Fruit fly (Drosophila melanogaster) whole organism, embryonic: ENCODE measurements around the gene neur.
A peak's percentile ranks its signal among the peaks of the same experiment; 100 is the strongest.

Source experiments
- Aef1 ChIP-seq: fragments of 200-800 bp; sonication (Bioruptor generic); IDR thresholded peaks from 3 replicates; pipeline ENCODE4 v1.3.6; 2022; ENCODE audit warnings: missing biosample characterization, missing genetic modification characterization
- CG10979 ChIP-seq: fragments of 200-800 bp; sonication (Bioruptor generic); optimal IDR thresholded peaks from 2 replicates; lab custom pipeline; 2018; ENCODE audit warnings: missing biosample characterization, mild to moderate bottlenecking, missing genetic modification characterization, moderate library complexity
- CG11695 ChIP-seq: fragments of 200-800 bp; sonication (Bioruptor generic); IDR thresholded peaks from 3 replicates; pipeline ENCODE4 v1.3.6; 2022; ENCODE audit warnings: missing biosample characterization, missing genetic modification characterization
- CG12071 ChIP-seq: fragments of 200-800 bp; sonication (Bioruptor generic); optimal IDR thresholded peaks from 3 replicates; lab custom pipeline; 2018; ENCODE audit warnings: missing biosample characterization, mild to moderate bottlenecking, missing genetic modification characterization
- CG1233 ChIP-seq: fragments of 200-800 bp; sonication (Bioruptor generic); optimal IDR thresholded peaks from 4 replicates; lab custom pipeline; 2018; ENCODE audit warnings: missing biosample characterization, mild to moderate bottlenecking, missing genetic modification characterization
- CG12659 ChIP-seq: fragments of 200-800 bp; sonication (Bioruptor generic); optimal IDR thresholded peaks from 3 replicates; lab custom pipeline; 2017; ENCODE audit warnings: mild to moderate bottlenecking, missing biosample characterization, missing genetic modification reagents, missing genetic modification characterization
- CG14441 ChIP-seq: fragments of 200-800 bp; sonication (Bioruptor generic); IDR thresholded peaks from 2 replicates; pipeline ENCODE4 v1.3.6; 2022; ENCODE audit warnings: missing biosample characterization, missing genetic modification characterization
- CG30020 ChIP-seq: fragments of 200-800 bp; optimal IDR thresholded peaks from 2 replicates; lab custom pipeline; 2019; ENCODE audit warnings: missing biosample characterization, mild to moderate bottlenecking, missing genetic modification characterization, moderate library complexity
- CG32767 ChIP-seq: fragments of 200-800 bp; sonication (Bioruptor generic); IDR thresholded peaks from 2 replicates; pipeline ENCODE4 v1.3.6; 2022; ENCODE audit warnings: missing biosample characterization, missing genetic modification characterization
- CG3407 ChIP-seq: fragments of 200-800 bp; sonication (Bioruptor generic); optimal IDR thresholded peaks from 2 replicates; lab custom pipeline; 2018; ENCODE audit warnings: missing biosample characterization, mild to moderate bottlenecking, missing genetic modification characterization
- CG3847 ChIP-seq: fragments of 200-800 bp; sonication (Bioruptor generic); IDR thresholded peaks from 2 replicates; pipeline ENCODE4 v1.3.6; 2022; ENCODE audit warnings: missing biosample characterization, missing genetic modification characterization
- CG43689 ChIP-seq: fragments of 200-800 bp; sonication (Bioruptor generic); IDR thresholded peaks from 2 replicates; pipeline ENCODE4 v1.3.6; 2022; ENCODE audit warnings: missing biosample characterization, missing genetic modification characterization
- CG4730 ChIP-seq: fragments of 200-800 bp; sonication (Bioruptor generic); IDR thresholded peaks from 2 replicates; pipeline ENCODE4 v1.3.6; 2022; ENCODE audit warnings: missing biosample characterization, missing genetic modification characterization
- CG6272 ChIP-seq: fragments of 200-800 bp; sonication (Bioruptor generic); IDR thresholded peaks from 2 replicates; pipeline ENCODE4 v1.3.6; 2022; ENCODE audit warnings: missing biosample characterization, missing genetic modification characterization
- CG6654 ChIP-seq: fragments of 200-800 bp; sonication (Bioruptor generic); optimal IDR thresholded peaks from 2 replicates; lab custom pipeline; 2017; ENCODE audit warnings: missing biosample characterization, mild to moderate bottlenecking, missing genetic modification characterization
- CG8281 ChIP-seq: fragments of 200-800 bp; sonication (Bioruptor generic); optimal IDR thresholded peaks from 2 replicates; lab custom pipeline; 2018; ENCODE audit warnings: missing biosample characterization, mild to moderate bottlenecking, missing genetic modification characterization, moderate library complexity
- CG8478 ChIP-seq: fragments of >200 bp; optimal IDR thresholded peaks from 2 replicates; lab custom pipeline; 2018
- Dad ChIP-seq: fragments of 200-800 bp; sonication (Bioruptor generic); optimal IDR thresholded peaks from 3 replicates; lab custom pipeline; 2016; ENCODE audit warnings: missing biosample characterization, missing genetic modification characterization
- Ets97D ChIP-seq: fragments of 200-800 bp; sonication (Bioruptor generic); optimal IDR thresholded peaks from 3 replicates; lab custom pipeline; 2016; ENCODE audit warnings: missing biosample characterization, missing genetic modification characterization
- Fer1 ChIP-seq: fragments of 200-800 bp; sonication (Bioruptor generic); optimal IDR thresholded peaks from 2 replicates; lab custom pipeline; 2017; ENCODE audit warnings: missing biosample characterization, mild to moderate bottlenecking, missing genetic modification characterization
- H15 ChIP-seq: fragments of 200-800 bp; sonication (Bioruptor generic); IDR thresholded peaks from 3 replicates; pipeline ENCODE4 v1.3.6; 2022; ENCODE audit warnings: missing biosample characterization, missing genetic modification characterization
- H2.0 ChIP-seq: fragments of 200-800 bp; sonication (Bioruptor generic); IDR thresholded peaks from 2 replicates; pipeline ENCODE4 v1.3.6; 2022; ENCODE audit warnings: missing biosample characterization, missing genetic modification characterization
- MBD-R2 ChIP-seq: fragments of 200-800 bp; sonication (Bioruptor generic); IDR thresholded peaks from 2 replicates; pipeline ENCODE4 v1.3.6; 2022; ENCODE audit warnings: missing biosample characterization, missing genetic modification characterization
- Med ChIP-seq: fragments of 200-800 bp; sonication (Bioruptor generic); peaks from one replicate; lab custom pipeline; 2016; ENCODE audit warnings: missing biosample characterization, missing genetic modification characterization, mild to moderate bottlenecking, inconsistent platforms, moderate library complexity
- Nf-YC ChIP-seq: fragments of 200-800 bp; optimal IDR thresholded peaks from 3 replicates; lab custom pipeline; 2019; ENCODE audit warnings: missing biosample characterization, mild to moderate bottlenecking, missing genetic modification characterization, moderate library complexity
- Oaz ChIP-seq: fragments of 200-800 bp; sonication (Bioruptor generic); IDR thresholded peaks from 2 replicates; pipeline ENCODE4 v1.3.6; 2022; ENCODE audit warnings: missing biosample characterization, missing genetic modification characterization
- Oli ChIP-seq: fragments of 200-800 bp; sonication (Bioruptor generic); optimal IDR thresholded peaks from 2 replicates; lab custom pipeline; 2018; ENCODE audit warnings: missing biosample characterization, mild to moderate bottlenecking, missing genetic modification characterization, moderate library complexity
- Sox102F ChIP-seq: fragments of 200-800 bp; sonication (Bioruptor generic); optimal IDR thresholded peaks from 2 replicates; lab custom pipeline; 2018; ENCODE audit warnings: missing biosample characterization, mild to moderate bottlenecking, missing genetic modification characterization, moderate library complexity
- Spps ChIP-seq: fragments of 200-800 bp; sonication (Bioruptor generic); optimal IDR thresholded peaks from 2 replicates; lab custom pipeline; 2018; ENCODE audit warnings: missing biosample characterization, mild to moderate bottlenecking, missing genetic modification characterization
- Vsx1 ChIP-seq: fragments of 200-800 bp; sonication (Bioruptor generic); optimal IDR thresholded peaks from 2 replicates; lab custom pipeline; 2017; ENCODE audit warnings: missing biosample characterization, mild to moderate bottlenecking, missing genetic modification characterization, missing genetic modification reagents
- YL-1 ChIP-seq: fragments of 200-800 bp; sonication (Bioruptor generic); optimal IDR thresholded peaks from 3 replicates; lab custom pipeline; 2017; ENCODE audit warnings: missing biosample characterization, mild to moderate bottlenecking, missing genetic modification characterization
- bab2 ChIP-seq: fragments of 200-800 bp; sonication (Bioruptor generic); optimal IDR thresholded peaks from 2 replicates; lab custom pipeline; 2016; ENCODE audit warnings: missing biosample characterization, missing genetic modification characterization
- bbx ChIP-seq: fragments of 200-800 bp; sonication (Bioruptor generic); IDR thresholded peaks from 2 replicates; pipeline ENCODE4 v1.3.6; 2022; ENCODE audit warnings: missing biosample characterization, missing genetic modification characterization; ENCODE audit not compliant: partially characterized antibody
- cato ChIP-seq: fragments of 200-800 bp; sonication (Bioruptor generic); optimal IDR thresholded peaks from 2 replicates; lab custom pipeline; 2016; ENCODE audit warnings: missing biosample characterization, missing genetic modification characterization, borderline replicate concordance
- corto ChIP-seq: fragments of 200-800 bp; sonication (Bioruptor generic); optimal IDR thresholded peaks from 2 replicates; lab custom pipeline; 2016; ENCODE audit warnings: missing biosample characterization, mild to moderate bottlenecking, missing genetic modification characterization, moderate library complexity
- crol ChIP-seq: fragments of 200-800 bp; sonication (Bioruptor generic); IDR thresholded peaks from 2 replicates; pipeline ENCODE4 v1.3.6; 2022; ENCODE audit warnings: missing biosample characterization, missing genetic modification characterization
- crp ChIP-seq, 2 experiments: fragments of 200-800 bp; sonication (Bioruptor generic); optimal IDR thresholded peaks; 2 replicates in 1 of 2; 3 replicates in 1 of 2; lab custom pipeline; 2017; ENCODE audit warnings: missing biosample characterization in 2 of 2, missing genetic modification characterization in 2 of 2, mild to moderate bottlenecking in 1 of 2, moderate library complexity in 1 of 2
- da ChIP-seq: fragments of 200-800 bp; sonication (Bioruptor generic); optimal IDR thresholded peaks from 2 replicates; lab custom pipeline; 2016; ENCODE audit warnings: missing biosample characterization, missing genetic modification characterization
- dmrt99B ChIP-seq: fragments of 200-800 bp; sonication (Bioruptor generic); optimal IDR thresholded peaks from 2 replicates; lab custom pipeline; 2018; ENCODE audit warnings: missing biosample characterization, mild to moderate bottlenecking, missing genetic modification characterization, moderate library complexity
- gfzf ChIP-seq: fragments of 200-800 bp; sonication (Bioruptor generic); optimal IDR thresholded peaks from 2 replicates; lab custom pipeline; 2016; ENCODE audit warnings: missing biosample characterization, mild to moderate bottlenecking, missing genetic modification characterization, moderate library complexity
- gro ChIP-seq: fragments of 200-800 bp; sonication (Bioruptor generic); optimal IDR thresholded peaks from 2 replicates; lab custom pipeline; 2016; ENCODE audit warnings: missing biosample characterization, missing genetic modification characterization
- hb ChIP-seq: fragments of 200-800 bp; sonication (Bioruptor generic); IDR thresholded peaks from 3 replicates; pipeline ENCODE4 v1.3.6; 2022; ENCODE audit warnings: missing biosample characterization, missing genetic modification characterization; ENCODE audit not compliant: partially characterized antibody
- hkb ChIP-seq, 2 experiments: fragments of 200-800 bp in 1 of 2; fragments of >200 bp in 1 of 2; sonication (Bioruptor generic) in 1 of 2; IDR thresholded peaks in 1 of 2; optimal IDR thresholded peaks in 1 of 2; 2 replicates each; pipeline versions ENCODE4 v1.3.6 to Lab custom; 2017 to 2022; ENCODE audit warnings: missing biosample characterization in 1 of 2, missing genetic modification characterization in 1 of 2
- insv ChIP-seq, 2 experiments: fragments of 200-800 bp; sonication (Bioruptor generic); optimal IDR thresholded peaks; 3 replicates each; lab custom pipeline; 2016 to 2018; ENCODE audit warnings: missing biosample characterization in 2 of 2, missing genetic modification characterization in 2 of 2
- knrl ChIP-seq: fragments of 200-800 bp; sonication (Bioruptor generic); IDR thresholded peaks from 3 replicates; pipeline ENCODE4 v1.3.6; 2022; ENCODE audit warnings: missing biosample characterization, missing genetic modification characterization; ENCODE audit not compliant: partially characterized antibody
- odd ChIP-seq: fragments of 200-800 bp; sonication (Bioruptor generic); optimal IDR thresholded peaks from 2 replicates; lab custom pipeline; 2017; ENCODE audit warnings: missing biosample characterization, mild to moderate bottlenecking, missing genetic modification characterization
- pfk ChIP-seq: fragments of 200-800 bp; sonication (Bioruptor generic); optimal IDR thresholded peaks from 2 replicates; lab custom pipeline; 2018; ENCODE audit warnings: missing biosample characterization, mild to moderate bottlenecking, missing genetic modification characterization, moderate library complexity
- seq ChIP-seq: fragments of 200-800 bp; sonication (Bioruptor generic); IDR thresholded peaks from 2 replicates; pipeline ENCODE4 v1.3.6; 2022; ENCODE audit warnings: missing biosample characterization, missing genetic modification characterization
- tll ChIP-seq, 2 experiments: fragments of 200-800 bp in 1 of 2; fragments of >200 bp in 1 of 2; sonication (Bioruptor generic) in 1 of 2; optimal IDR thresholded peaks; 2 replicates each; lab custom pipeline; 2017 to 2019; ENCODE audit warnings: missing biosample characterization in 2 of 2, missing genetic modification characterization in 2 of 2, mild to moderate bottlenecking in 1 of 2, moderate library complexity in 1 of 2
- tna ChIP-seq: fragments of 200-800 bp; sonication (Bioruptor generic); IDR thresholded peaks from 2 replicates; pipeline ENCODE4 v1.3.6; 2022; ENCODE audit warnings: missing biosample characterization, missing genetic modification characterization; ENCODE audit not compliant: partially characterized antibody

neur gene

dm6 chr3R:9006129-9006528 is 33.1 kb downstream of the neur start, which contains the start of the genes Prosbeta3 and Iru (continued):
- TF ChIP-seq MBD-R2 (GFP tag; lab: Robert Waterston, UW) (peak; percentile 75), CG3407 (GFP tag; lab: Kevin White, UChicago) (no peak), H2.0 (GFP tag; lab: Robert Waterston, UW) (no peak), dmrt99B (tag; lab: Kevin White, UChicago) (no peak), Oaz (no peak), Ets97D (GFP tag; lab: Kevin White, UChicago) (peak; percentile 45), Fer1 (GFP tag; lab: Kevin White, UChicago) (no peak), tll (GFP tag; optimal IDR thresholded peaks at IDR 0.05; lab: Kevin White, UChicago) (peak in 1 of 2 experiments; percentile 85), gfzf (GFP tag; lab: Kevin White, UChicago) (peak; percentile 87), Med (GFP tag; lab: Kevin White, UChicago) (peak; percentile 83), Spps (tag; lab: Kevin White, UChicago) (no peak), CG8478 (no peak), CG1233 (no peak), Oli (tag; lab: Kevin White, UChicago) (no peak), knrl (GFP tag; lab: Robert Waterston, UW) (no peak; the same call in 2 of the 3 replicates), seq (GFP tag; lab: Robert Waterston, UW) (no peak), pfk (GFP tag; lab: Kevin White, UChicago) (no peak), CG10979 (no peak), Sox102F (GFP tag; lab: Kevin White, UChicago) (no peak), gro (no peak), CG11695 (GFP tag; lab: Robert Waterston, UW) (no peak), Dad (no peak), Nf-YC (tag; lab: Kevin White, UChicago) (peak; percentile 13), odd (no peak), Aef1 (GFP tag; lab: Robert Waterston, UW) (no peak), CG8281 (tag; lab: Kevin White, UChicago) (no peak), Vsx1 (no peak), H15 (GFP tag; lab: Robert Waterston, UW) (no peak), corto (GFP tag; lab: Kevin White, UChicago) (no peak), CG14441 (no peak), hb (GFP tag; lab: Robert Waterston, UW) (no peak), crp (GFP tag; optimal IDR thresholded peaks at IDR 0.05; lab: Kevin White, UChicago) (peak in 1 of 2 experiments; percentile 34), YL-1 (peak; percentile 72), tna (GFP tag; lab: Robert Waterston, UW) (no peak), hkb (optimal IDR thresholded peaks at IDR 0.05; lab: Kevin White, UChicago) (peak; percentile 79), hkb (GFP tag; IDR thresholded peaks at IDR 0.05; lab: Robert Waterston, UW) (no peak), CG43689 (GFP tag; lab: Robert Waterston, UW) (no peak), CG32767 (no peak), insv (GFP tag; optimal IDR thresholded peaks at IDR 0.05; lab: Kevin White, UChicago) (no peak), CG12659 (GFP tag; lab: Kevin White, UChicago) (peak; percentile 81), CG4730 (GFP tag; lab: Robert Waterston, UW) (no peak), bab2 (GFP tag; lab: Kevin White, UChicago) (peak; percentile 32), CG12071 (GFP tag; lab: Kevin White, UChicago) (no peak), CG30020 (tag; lab: Kevin White, UChicago) (peak; percentile 47), da (GFP tag; lab: Kevin White, UChicago) (no peak), crol (GFP tag; lab: Robert Waterston, UW) (no peak), CG6654 (GFP tag; lab: Kevin White, UChicago) (no peak), bbx (no peak), CG6272 (GFP tag; lab: Robert Waterston, UW) (no peak), cato (GFP tag; lab: Kevin White, UChicago) (no peak), CG3847 (GFP tag; lab: Robert Waterston, UW) (peak; percentile 48; the same call in 1 of the 2 replicates)
